Worm (Caenorhabditis elegans): ENCODE data around the gene F58D12.1.
A peak's percentile ranks its signal among the peaks of the same experiment; 100 is the strongest.

- no peak for TF ChIP-seq med-1 (GFP tag; optimal IDR thresholded peaks at IDR 0.05; ENCODE audit: insufficient read depth)
- 0 out of 2 replicates have a peak, but pooled peaks have one; percentile 68 for TF ChIP-seq tab-1 (GFP tag; IDR thresholded peaks at IDR 0.05)
- no peak for TF ChIP-seq cog-1 (tag; optimal IDR thresholded peaks at IDR 0.05)
- TF ChIP-seq T22C8.4 (GFP tag; IDR thresholded peaks at IDR 0.05): no peak
- no peak for TF ChIP-seq klf-2 (GFP tag; conservative IDR thresholded peaks at IDR 0.05)
- peak; percentile 70; the same call in 1 of the 2 replicates for TF ChIP-seq flt-1 (GFP tag; IDR thresholded peaks at IDR 0.05)
- no peak for TF ChIP-seq ztf-23 (GFP tag; IDR thresholded peaks at IDR 0.05)
Measured at ce11 chrV:14028256-14028743, 21.1 kb upstream of the F58D12.1 start.
